Fruit fly (Drosophila melanogaster): ENCODE measurements around the gene AP-1-2beta.

AP-1-2beta gene

DNA sequence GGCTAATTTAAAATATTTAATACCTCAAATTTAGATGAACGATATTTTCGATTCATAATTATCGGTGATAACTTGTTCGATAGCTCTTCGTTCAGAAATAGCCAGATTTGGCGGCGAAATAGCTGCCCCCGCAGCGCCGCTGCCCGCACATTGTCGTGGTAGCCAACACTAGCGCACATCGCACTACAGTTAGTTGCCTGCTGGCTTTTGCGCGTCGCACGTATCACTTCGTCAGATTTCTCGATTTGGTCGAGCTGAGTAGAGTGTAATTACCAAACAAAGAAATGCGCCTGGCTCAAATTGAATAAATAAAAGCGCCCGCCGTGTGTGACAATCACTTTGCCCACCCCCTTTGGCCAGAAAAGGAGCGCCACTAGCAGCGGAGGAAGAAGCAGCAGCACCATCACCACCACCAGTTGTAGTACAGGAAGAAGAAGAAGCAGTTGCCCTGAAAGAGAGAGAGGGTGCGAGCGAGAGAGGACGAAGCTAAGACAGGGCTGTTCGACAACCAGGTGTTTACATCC, 19.9 kb downstream of the AP-1-2beta start, which contains the start of gene Abcd3 (continued):
- TF ChIP-seq acj6 (GFP tag; optimal IDR thresholded peaks at IDR 0.05) (no peak), spab (GFP tag; optimal IDR thresholded peaks at IDR 0.05) (no peak), Sox102F (GFP tag; optimal IDR thresholded peaks at IDR 0.05) (no peak), fd59A (GFP tag; optimal IDR thresholded peaks at IDR 0.05) (no peak), Gug (GFP tag; IDR thresholded peaks at IDR 0.05) (no peak), CG32006 (GFP tag; optimal IDR thresholded peaks at IDR 0.05) (no peak), Smox (GFP tag; optimal IDR thresholded peaks at IDR 0.05) (no peak), OdsH (GFP tag; optimal IDR thresholded peaks at IDR 0.05) (no peak)

dm6 chrX:19752344-19752743, 21.5 kb downstream of the AP-1-2beta start:
- TF ChIP-seq Lpt (GFP tag; optimal IDR thresholded peaks at IDR 0.05) (no peak), vri (GFP tag; optimal IDR thresholded peaks at IDR 0.05) (peak; percentile 37)

DNA sequence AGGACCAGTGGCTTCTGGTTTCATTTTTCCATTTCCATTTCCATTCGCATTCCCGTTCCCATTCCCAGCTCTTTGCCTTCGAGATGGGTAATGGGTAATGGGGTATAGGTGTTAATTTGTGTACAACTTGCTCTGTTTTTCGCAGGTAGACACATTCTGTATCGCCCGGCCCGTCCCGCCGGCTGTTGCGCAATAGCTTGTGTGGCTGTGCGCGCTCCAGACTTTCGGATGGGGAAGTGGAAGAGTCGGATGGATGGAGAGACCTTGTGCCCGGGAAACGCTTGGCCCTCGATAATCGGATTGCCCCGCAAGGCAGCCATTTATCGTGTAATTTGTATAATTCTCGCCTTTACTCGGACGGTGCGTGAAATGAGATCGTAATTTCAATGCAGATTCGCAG, 22.9 kb downstream of the AP-1-2beta start:
- TF ChIP-seq svp (GFP tag) (no peak), CG6854 (GFP tag; optimal IDR thresholded peaks at IDR 0.05) (no peak), CG11294 (GFP tag; IDR thresholded peaks at IDR 0.05) (no peak), dsx (GFP tag; optimal IDR thresholded peaks at IDR 0.05; ENCODE audit: poor library complexity, severe bottlenecking) (no peak), vri (GFP tag; optimal IDR thresholded peaks at IDR 0.05) (peak; percentile 75), Eip78C (GFP tag) (peak; percentile 39)

dm6 chrX:19754152-19754579, 23.4 kb downstream of the AP-1-2beta start:
- TF ChIP-seq CG3032 (tag; optimal IDR thresholded peaks at IDR 0.05) = no peak
- no peak for TF ChIP-seq pdm3 (GFP tag; optimal IDR thresholded peaks at IDR 0.05)
- no peak for TF ChIP-seq CG8119 (GFP tag; IDR thresholded peaks at IDR 0.05)
- TF ChIP-seq net (GFP tag; optimal IDR thresholded peaks at IDR 0.05) = no peak
- no peak for TF ChIP-seq CG6163 (GFP tag; IDR thresholded peaks at IDR 0.05)
- no peak for TF ChIP-seq CG8319 (GFP tag; optimal IDR thresholded peaks at IDR 0.05)
- TF ChIP-seq svp (GFP tag) = peak; percentile 73
- TF ChIP-seq Sox14 (GFP tag; optimal IDR thresholded peaks at IDR 0.05) = no peak
- TF ChIP-seq CG11902 (GFP tag; optimal IDR thresholded peaks at IDR 0.05) = no peak
- no peak for TF ChIP-seq Hr39 (GFP tag; optimal IDR thresholded peaks at IDR 0.05)
- TF ChIP-seq Smox (GFP tag; optimal IDR thresholded peaks at IDR 0.05) = no peak
- peak; percentile 23 for TF ChIP-seq Eip78C (GFP tag)
- TF ChIP-seq Lpt (GFP tag; optimal IDR thresholded peaks at IDR 0.05) = no peak
- TF ChIP-seq Ets96B (tag; optimal IDR thresholded peaks at IDR 0.05) = no peak
- TF ChIP-seq spab (GFP tag; optimal IDR thresholded peaks at IDR 0.05) = no peak

DNA sequence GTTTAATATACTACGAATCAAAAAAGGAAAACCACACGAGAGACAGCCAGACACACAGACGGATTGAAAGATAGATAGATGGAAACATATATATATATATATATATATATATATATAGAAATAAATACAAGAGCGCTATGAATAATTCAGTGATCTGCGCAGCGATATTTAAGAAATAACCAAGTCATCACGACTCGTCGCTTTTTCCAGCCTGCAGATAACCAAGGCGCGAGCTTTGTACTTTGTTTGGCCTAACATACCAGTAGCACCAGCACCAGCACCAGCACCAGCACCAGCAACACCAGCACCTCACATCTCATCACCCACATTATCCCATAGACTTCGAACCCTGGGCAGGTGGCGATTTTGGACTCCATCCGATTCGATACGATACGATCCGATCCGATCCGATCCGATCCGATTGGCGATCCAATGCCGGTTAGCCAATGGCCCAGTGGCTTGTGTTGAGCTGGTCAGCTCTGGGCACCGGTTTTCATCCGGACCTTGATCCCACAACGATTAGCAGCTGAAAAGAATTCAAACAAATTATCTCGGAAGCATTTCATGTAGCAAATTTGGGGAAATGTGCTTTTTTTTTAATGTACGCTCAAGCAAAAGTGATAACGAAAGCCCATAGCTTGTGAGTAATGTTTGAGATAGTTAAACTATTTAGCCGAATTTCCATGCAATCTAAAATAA, 24.1 kb downstream of the AP-1-2beta start:
- TF ChIP-seq fkh (GFP tag; optimal IDR thresholded peaks at IDR 0.05) (no peak), CG9139 (GFP tag; optimal IDR thresholded peaks at IDR 0.05) (no peak), acj6 (GFP tag; optimal IDR thresholded peaks at IDR 0.05) (no peak), CG3919 (GFP tag; optimal IDR thresholded peaks at IDR 0.05) (no peak), CG11902 (GFP tag; optimal IDR thresholded peaks at IDR 0.05) (no peak), topi (GFP tag; optimal IDR thresholded peaks at IDR 0.05) (no peak)

DNA sequence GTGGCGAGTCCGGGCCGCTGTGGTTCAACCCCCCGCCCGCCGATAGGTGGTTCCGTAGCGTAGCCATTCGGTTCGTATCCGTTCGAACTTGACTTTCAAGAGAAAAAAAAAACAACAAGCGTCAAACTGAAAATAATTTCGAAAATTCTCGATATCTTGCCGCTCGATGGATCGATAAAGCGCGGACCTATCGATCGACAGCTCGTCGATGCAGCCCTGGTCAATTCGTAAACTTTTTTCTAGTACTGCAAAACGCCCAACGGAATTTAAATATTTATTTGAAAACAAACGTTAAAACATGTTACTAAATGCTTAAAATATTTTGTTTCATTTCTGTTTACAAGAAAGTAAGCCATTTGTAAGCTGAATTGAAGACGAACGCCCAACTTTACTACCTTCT, 31.4 kb downstream of the AP-1-2beta start:
- TF ChIP-seq Gug (GFP tag; IDR thresholded peaks at IDR 0.05) (no peak), Eip78C (GFP tag) (peak; percentile 55), esn (GFP tag; optimal IDR thresholded peaks at IDR 0.05) (peak; percentile 9)

Measured in whole organism, prepupa.